Fruit fly (Drosophila melanogaster): Measurements from ENCODE around the gene eIF2Bbeta.

The eIF2Bbeta gene

dm6 chrX:2743020-2743419 lies 38.6 kb downstream of the eIF2Bbeta start (continued):
- no peak for TF ChIP-seq HLH4C (GFP tag; IDR thresholded peaks at IDR 0.05; ENCODE audit: partially characterized antibody)
- peak; percentile 93 for TF ChIP-seq sob (GFP tag; IDR thresholded peaks at IDR 0.05)
- TF ChIP-seq tgo (GFP tag; IDR thresholded peaks at IDR 0.05) = peak; percentile 87
- TF ChIP-seq chm (GFP tag; IDR thresholded peaks at IDR 0.05) = peak; percentile 56; the same call in 1 of the 2 replicates
- peak; percentile 79 for TF ChIP-seq Rx (GFP tag; IDR thresholded peaks at IDR 0.05)
- peak; percentile 86 for TF ChIP-seq Dip3 (GFP tag; optimal IDR thresholded peaks at IDR 0.05)
- no peak for TF ChIP-seq CG15479 (GFP tag; optimal IDR thresholded peaks at IDR 0.05)
- TF ChIP-seq Optix (GFP tag; IDR thresholded peaks at IDR 0.05) = peak; percentile 85
- TF ChIP-seq CG7963 (GFP tag; IDR thresholded peaks at IDR 0.05; ENCODE audit: partially characterized antibody) = no peak
- TF ChIP-seq pita (GFP tag; optimal IDR thresholded peaks at IDR 0.05) = no peak
- peak; percentile 56 for TF ChIP-seq CG30431 (GFP tag; optimal IDR thresholded peaks at IDR 0.05)
- TF ChIP-seq Six4 (GFP tag; optimal IDR thresholded peaks at IDR 0.05) = peak; percentile 56
- TF ChIP-seq Sry-β (GFP tag; optimal IDR thresholded peaks at IDR 0.05) = no peak
- TF ChIP-seq Adf1 (GFP tag; IDR thresholded peaks at IDR 0.05) = peak; percentile 73; the same call in 1 of the 2 replicates
- peak; percentile 64 for TF ChIP-seq ab (GFP tag; optimal IDR thresholded peaks at IDR 0.05)
- peak; percentile 64 for TF ChIP-seq Drgx (GFP tag; IDR thresholded peaks at IDR 0.05)
- no peak for TF ChIP-seq Hr39 (optimal IDR thresholded peaks at IDR 0.05)
- TF ChIP-seq CG13894 (tag; optimal IDR thresholded peaks at IDR 0.05) = peak; percentile 74
- TF ChIP-seq hkb (optimal IDR thresholded peaks at IDR 0.05) = no peak
- peak; percentile 88 for TF ChIP-seq hkb (GFP tag; IDR thresholded peaks at IDR 0.05)
- peak; percentile 71 for TF ChIP-seq Bdp1 (GFP tag; optimal IDR thresholded peaks at IDR 0.05)
- no peak for TF ChIP-seq CG10431 (GFP tag; optimal IDR thresholded peaks at IDR 0.05)
- TF ChIP-seq Dp (GFP tag; optimal IDR thresholded peaks at IDR 0.05) = no peak
- TF ChIP-seq Doc2 (GFP tag; IDR thresholded peaks at IDR 0.05) = peak; percentile 61
- no peak for TF ChIP-seq corto (GFP tag; optimal IDR thresholded peaks at IDR 0.05)
- TF ChIP-seq yki (optimal IDR thresholded peaks at IDR 0.05) = no peak
- no peak for TF ChIP-seq usp (GFP tag; optimal IDR thresholded peaks at IDR 0.05)
- TF ChIP-seq kah (GFP tag; optimal IDR thresholded peaks at IDR 0.05) = peak; percentile 29
- peak; percentile 59 for TF ChIP-seq CG17568 (GFP tag; optimal IDR thresholded peaks at IDR 0.05)
- peak; percentile 60; the same call in 2 of the 3 replicates for TF ChIP-seq CG17361 (GFP tag; IDR thresholded peaks at IDR 0.05)
- peak; percentile 25 for TF ChIP-seq disco-r (GFP tag; optimal IDR thresholded peaks at IDR 0.05)
- TF ChIP-seq CG7839 (tag; optimal IDR thresholded peaks at IDR 0.05) = peak; percentile 88
- TF ChIP-seq CG18476 (GFP tag; optimal IDR thresholded peaks at IDR 0.05) = peak; percentile 64
- peak; percentile 83 for TF ChIP-seq caup (GFP tag; optimal IDR thresholded peaks at IDR 0.05; ENCODE audit: severe bottlenecking)
- TF ChIP-seq Chrac-16 (GFP tag; optimal IDR thresholded peaks at IDR 0.05) = peak; percentile 64
- TF ChIP-seq Side (GFP tag; optimal IDR thresholded peaks at IDR 0.05) = peak; percentile 73
- peak; percentile 80 to 88 for TF ChIP-seq dpn (GFP tag; optimal IDR thresholded peaks at IDR 0.05)
- TF ChIP-seq CG14441 (GFP tag; IDR thresholded peaks at IDR 0.05) = peak; percentile 94
- no peak for TF ChIP-seq cg (GFP tag; optimal IDR thresholded peaks at IDR 0.05)
- TF ChIP-seq sug (tag; optimal IDR thresholded peaks at IDR 0.05) = peak; percentile 85
- no peak for TF ChIP-seq CG8478 (optimal IDR thresholded peaks at IDR 0.05)
- TF ChIP-seq CG17829 (tag; optimal IDR thresholded peaks at IDR 0.05) = no peak
- TF ChIP-seq CG2712 (tag; optimal IDR thresholded peaks at IDR 0.05) = peak; percentile 32
- TF ChIP-seq CG2875 (GFP tag; optimal IDR thresholded peaks at IDR 0.05) = peak; percentile 48
- no peak for TF ChIP-seq Trl (optimal IDR thresholded peaks at IDR 0.05)
- TF ChIP-seq Trl (GFP tag; optimal IDR thresholded peaks at IDR 0.05) = peak; percentile 75
- TF ChIP-seq CG14014 (GFP tag; IDR thresholded peaks at IDR 0.05) = peak; percentile 92
- peak; percentile 66 for TF ChIP-seq nau (GFP tag; optimal IDR thresholded peaks at IDR 0.05)
- TF ChIP-seq Atf3 (GFP tag; optimal IDR thresholded peaks at IDR 0.05) = peak; percentile 47
- TF ChIP-seq CG17385 (GFP tag; optimal IDR thresholded peaks at IDR 0.05) = peak; percentile 81
- peak; percentile 85 for TF ChIP-seq Oaz (GFP tag; IDR thresholded peaks at IDR 0.05)
- TF ChIP-seq Nf-YB (GFP tag; optimal IDR thresholded peaks at IDR 0.05) = peak; percentile 41
- no peak for TF ChIP-seq stwl (tag; optimal IDR thresholded peaks at IDR 0.05)
